Fruit fly (Drosophila melanogaster) whole organism: Measurements from ENCODE around the gene CG34025.

Source experiments
- CG8478 ChIP-seq: fragments of >200 bp; optimal IDR thresholded peaks from 2 replicates; lab custom pipeline; 2018; ENCODE audit warnings: inconsistent platforms
- Dll ChIP-seq: fragments of >200 bp; optimal IDR thresholded peaks from 2 replicates; lab custom pipeline; 2017
- EcR ChIP-seq, 2 experiments: fragments of >200 bp; optimal IDR thresholded peaks; 2 replicates each; lab custom pipeline; 2017; ENCODE audit warnings: missing biosample characterization in 2 of 2, missing genetic modification characterization in 2 of 2, missing genetic modification reagents in 2 of 2
- pan ChIP-seq: fragments of >200 bp; optimal IDR thresholded peaks from 2 replicates; lab custom pipeline; 2017
- psq ChIP-seq: fragments of >200 bp; optimal IDR thresholded peaks from 2 replicates; lab custom pipeline; 2017
- usp ChIP-seq: fragments of >200 bp; optimal IDR thresholded peaks from 2 replicates; lab custom pipeline; 2017; ENCODE audit warnings: missing biosample characterization, missing genetic modification characterization, mixed read lengths

- TF ChIP-seq psq (no peak), usp (GFP tag; lab: Kevin White, UChicago) (no peak), EcR (GFP tag; optimal IDR thresholded peaks at IDR 0.05; lab: Kevin White, UChicago) (no peak), CG8478 (lab: Kevin White, UChicago) (no peak), Dll (lab: Kevin White, UChicago) (no peak), pan (no peak)
Observed at dm6 chr3L:2980856-2981255, 20.0 kb upstream of the CG34025 start, which contains the start of gene CPT2.
